Fruit fly (Drosophila melanogaster): ENCODE data around the gene RYa-R.

DNA sequence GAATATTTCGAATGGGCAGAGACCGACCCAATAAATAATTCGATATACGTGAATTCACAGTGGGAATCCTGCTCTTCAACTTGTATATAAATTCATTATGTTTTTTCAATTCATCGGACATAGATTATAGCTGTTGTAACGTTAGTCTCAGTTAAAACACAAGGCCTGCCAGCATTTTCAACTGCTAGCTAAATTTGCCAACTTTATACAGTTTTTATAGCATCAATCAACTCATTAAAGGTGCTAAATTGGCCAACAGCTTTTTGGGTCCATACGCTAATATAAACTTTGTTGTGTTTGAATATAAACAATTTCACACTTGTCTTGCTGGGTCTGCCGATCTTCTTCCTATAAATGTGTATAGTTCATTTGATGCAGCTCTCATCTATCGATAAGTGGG lies 14.7 kb upstream of the RYa-R start:
- no peak for TF ChIP-seq OdsH (GFP tag; optimal IDR thresholded peaks at IDR 0.05)
- TF ChIP-seq CG11902 (GFP tag; optimal IDR thresholded peaks at IDR 0.05): no peak
- TF ChIP-seq CG16779 (tag; optimal IDR thresholded peaks at IDR 0.05): no peak
- TF ChIP-seq Sox14 (GFP tag; optimal IDR thresholded peaks at IDR 0.05): no peak
- TF ChIP-seq Sox102F (GFP tag; optimal IDR thresholded peaks at IDR 0.05): no peak
- TF ChIP-seq salr (GFP tag; optimal IDR thresholded peaks at IDR 0.05): no peak
- TF ChIP-seq CG15336 (GFP tag; IDR thresholded peaks at IDR 0.05): no peak
- no peak for TF ChIP-seq CG1621 (tag; optimal IDR thresholded peaks at IDR 0.05)
- TF ChIP-seq spab (GFP tag; optimal IDR thresholded peaks at IDR 0.05): no peak
- TF ChIP-seq fd59A (GFP tag; optimal IDR thresholded peaks at IDR 0.05): no peak
- no peak for TF ChIP-seq Gug (GFP tag; IDR thresholded peaks at IDR 0.05)
